Worm (Caenorhabditis elegans) whole organism, early embryonic: ENCODE measurements around the gene tpst-2.
A peak's percentile ranks its signal among the peaks of the same experiment; 100 is the strongest.

Experiments used
- B0310.2 ChIP-seq: sonication (generic microtip); optimal IDR thresholded peaks from 2 replicates; lab custom pipeline; 2016; ENCODE audit warnings: mild to moderate bottlenecking, missing genetic modification characterization, missing compliant biosample characterization
- F13C5.2 ChIP-seq: sonication (generic microtip); optimal IDR thresholded peaks from 2 replicates; lab custom pipeline; 2017; ENCODE audit warnings: mild to moderate bottlenecking, missing genetic modification characterization, inconsistent platforms, missing compliant biosample characterization
- aly-1 ChIP-seq: sonication (generic microtip); optimal IDR thresholded peaks from 2 replicates; lab custom pipeline; 2016; ENCODE audit warnings: missing genetic modification characterization, missing compliant biosample characterization
- ama-1 ChIP-seq: fragments of 150-350 bp; optimal IDR thresholded peaks from 2 replicates; lab custom pipeline; 2014
- ceh-13 ChIP-seq: fragments of 200-800 bp; sonication (Bioruptor generic); optimal IDR thresholded peaks from 2 replicates; lab custom pipeline; 2018; ENCODE audit warnings: mild to moderate bottlenecking, missing genetic modification characterization, missing compliant biosample characterization
- ceh-36 ChIP-seq: sonication (generic microtip); optimal IDR thresholded peaks from 2 replicates; lab custom pipeline; 2016; ENCODE audit warnings: missing genetic modification characterization, inconsistent platforms, missing compliant biosample characterization
- ets-7 ChIP-seq: sonication (generic microtip); optimal IDR thresholded peaks from 2 replicates; lab custom pipeline; 2016; ENCODE audit warnings: missing genotype, missing genetic modification characterization, missing compliant biosample characterization
- flt-1 ChIP-seq: fragments of 200-800 bp; sonication (Bioruptor generic); IDR thresholded peaks from 2 replicates; pipeline ENCODE4 v1.3.6; 2022; ENCODE audit warnings: missing genetic modification characterization, missing compliant biosample characterization
- hmbx-1 ChIP-seq: sonication (generic microtip); optimal IDR thresholded peaks from 2 replicates; lab custom pipeline; 2016; ENCODE audit warnings: mild to moderate bottlenecking, missing genetic modification characterization, missing compliant biosample characterization
- hmg-4 ChIP-seq: fragments of 200-800 bp; sonication (Bioruptor generic); optimal IDR thresholded peaks from 2 replicates; lab custom pipeline; 2018; ENCODE audit warnings: mild to moderate bottlenecking, missing genetic modification characterization, missing compliant biosample characterization
- hnd-1 ChIP-seq: sonication (generic microtip); optimal IDR thresholded peaks from 2 replicates; lab custom pipeline; 2016; ENCODE audit warnings: missing genetic modification characterization, missing compliant biosample characterization
- pes-1 ChIP-seq: fragments of 200-800 bp; sonication (Bioruptor generic); IDR thresholded peaks from 2 replicates; pipeline ENCODE4 v1.3.6; 2022; ENCODE audit warnings: missing genetic modification reagents, missing genetic modification characterization, missing compliant biosample characterization
- scrt-1 ChIP-seq: fragments of 200-800 bp; sonication (Bioruptor generic); IDR thresholded peaks from 2 replicates; pipeline ENCODE4 v1.3.6; 2022; ENCODE audit warnings: missing genetic modification characterization, missing compliant biosample characterization
- sea-1 ChIP-seq: fragments of 200-800 bp; sonication (Bioruptor generic); conservative IDR thresholded peaks from 2 replicates; pipeline ENCODE4 v1.3.6; 2022; ENCODE audit warnings: missing genetic modification characterization, missing compliant biosample characterization
- tbx-11 ChIP-seq: fragments of 200-800 bp; sonication (Bioruptor generic); IDR thresholded peaks from 2 replicates; pipeline ENCODE4 v1.3.6; 2022; ENCODE audit warnings: missing genetic modification characterization, missing compliant biosample characterization
- tbx-37 ChIP-seq: fragments of 200-800 bp; sonication (Bioruptor generic); conservative IDR thresholded peaks from 2 replicates; pipeline ENCODE4 v1.3.6; 2022; ENCODE audit warnings: missing genetic modification reagents, missing genetic modification characterization, missing compliant biosample characterization
- tra-4 ChIP-seq: sonication (generic microtip); optimal IDR thresholded peaks from 2 replicates; lab custom pipeline; 2017; ENCODE audit warnings: missing genetic modification characterization, missing compliant biosample characterization

The tpst-2 gene

ce11 chrIII:768528-768927 is 2.5 kb upstream of the tpst-2 start:
- no peak for TF ChIP-seq aly-1 (tag; lab: Kevin White, UChicago)
- TF ChIP-seq pes-1, result no peak
- no peak for TF ChIP-seq ets-7 (tag; lab: Kevin White, UChicago)
- no peak for TF ChIP-seq ceh-13 (GFP tag; lab: Kevin White, UChicago)
- TF ChIP-seq F13C5.2 (tag; lab: Kevin White, UChicago), result no peak

ce11 chrIII:772675-773074 is 1.6 kb downstream of the tpst-2 start:
- TF ChIP-seq ceh-36 (tag; lab: Kevin White, UChicago) (no peak), B0310.2 (tag; lab: Kevin White, UChicago) (no peak), hmbx-1 (tag; lab: Kevin White, UChicago) (no peak), ets-7 (tag; lab: Kevin White, UChicago) (no peak)

ce11 chrIII:773114-773513 is 2.1 kb downstream of the tpst-2 start, which contains the start of gene cyn-6:
cyn-6 (plus strand) TSS chrIII:773414.
- TF ChIP-seq hmg-4 (GFP tag; lab: Kevin White, UChicago), result no peak
- no peak for TF ChIP-seq pes-1

DNA sequence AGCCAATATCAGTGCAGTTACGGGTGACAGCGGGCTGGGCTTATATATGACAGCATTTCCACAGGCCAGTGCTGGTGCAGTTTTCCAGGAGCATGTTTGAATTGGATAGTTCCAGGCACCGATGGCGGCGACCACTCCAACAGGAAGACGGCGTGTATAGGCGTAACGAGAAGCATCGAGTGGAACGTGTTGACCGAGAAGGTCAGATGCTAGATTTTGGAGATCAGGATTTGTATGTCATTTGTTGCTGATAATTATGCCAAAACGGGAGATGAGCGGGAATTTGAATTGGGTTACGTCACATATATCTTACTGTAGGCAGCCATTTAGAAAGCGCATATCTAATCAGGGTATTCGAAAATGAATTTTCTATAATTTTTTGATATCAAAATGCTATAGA is 4.4 kb downstream of the tpst-2 start:
- no peak for TF ChIP-seq pes-1
- no peak for TF ChIP-seq sea-1
- TF ChIP-seq tbx-37 (GFP tag; lab: Robert Waterston, UW), result no peak
- no peak for TF ChIP-seq ceh-13 (GFP tag; lab: Kevin White, UChicago)
- TF ChIP-seq ets-7 (tag; lab: Kevin White, UChicago), result no peak
- TF ChIP-seq aly-1 (tag; lab: Kevin White, UChicago), result no peak
- TF ChIP-seq F13C5.2 (tag; lab: Kevin White, UChicago), result no peak

DNA sequence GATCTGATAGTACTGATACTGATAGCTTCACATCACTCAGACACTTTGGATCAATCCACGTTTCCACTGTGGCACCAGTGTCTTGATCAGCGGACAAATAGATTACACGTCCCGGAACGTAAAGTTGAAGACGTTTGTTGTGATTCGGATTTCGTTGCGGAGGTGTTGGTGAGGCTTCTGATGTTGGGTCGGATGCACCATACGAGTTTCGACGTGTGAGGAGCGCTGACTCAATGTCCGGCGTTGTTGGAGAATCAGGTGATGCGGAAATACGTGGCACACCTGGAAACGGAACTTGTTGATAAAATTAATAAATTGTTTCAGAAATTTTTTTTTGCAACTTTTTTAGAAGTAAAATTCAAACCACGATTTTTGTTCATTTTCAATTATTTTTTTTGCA is 7.7 kb downstream of the tpst-2 start, which contains the start of gene alh-11:
Gene alh-11, minus strand, starts transcription at position 101 of the 400 bp plus-strand sequence.
- no peak for TF ChIP-seq aly-1 (tag; lab: Kevin White, UChicago)
- no peak for TF ChIP-seq hnd-1 (tag; lab: Kevin White, UChicago)
- TF ChIP-seq pes-1, result no peak
- no peak for TF ChIP-seq tbx-37 (GFP tag; lab: Robert Waterston, UW)
- no peak for TF ChIP-seq ceh-13 (GFP tag; lab: Kevin White, UChicago)
- no peak for TF ChIP-seq scrt-1
- no peak for TF ChIP-seq hmg-4 (GFP tag; lab: Kevin White, UChicago)
- no peak for TF ChIP-seq hmbx-1 (tag; lab: Kevin White, UChicago)

DNA sequence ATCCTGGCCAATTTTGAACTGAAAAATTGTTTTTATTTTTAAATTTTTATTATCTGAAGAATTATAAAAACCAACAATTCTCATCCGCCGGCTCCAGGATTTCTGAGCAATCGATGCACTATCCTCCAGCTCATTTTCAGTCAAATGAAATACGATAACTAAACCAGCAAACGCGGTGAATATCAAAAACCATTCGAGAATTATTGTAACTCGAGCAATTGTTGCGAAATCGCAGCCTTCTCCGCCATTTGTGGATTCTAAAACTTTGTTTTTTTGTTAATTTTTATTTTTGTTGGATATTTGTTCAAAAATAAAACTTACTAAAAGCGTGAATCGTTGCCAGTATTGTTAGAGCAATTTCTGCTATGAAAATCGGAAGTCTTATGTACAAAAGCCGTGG is 11.4 kb downstream of the tpst-2 start:
- TF ChIP-seq B0310.2 (tag; lab: Kevin White, UChicago), result no peak
- TF ChIP-seq sea-1, result no peak
- no peak for TF ChIP-seq aly-1 (tag; lab: Kevin White, UChicago)
- no peak for TF ChIP-seq hnd-1 (tag; lab: Kevin White, UChicago)
- no peak for TF ChIP-seq hmbx-1 (tag; lab: Kevin White, UChicago)
- no peak for TF ChIP-seq scrt-1
- no peak for TF ChIP-seq pes-1
- TF ChIP-seq flt-1 (GFP tag; lab: Robert Waterston, UW), result no peak
- TF ChIP-seq F13C5.2 (tag; lab: Kevin White, UChicago), result no peak
- no peak for TF ChIP-seq tbx-37 (GFP tag; lab: Robert Waterston, UW)
- TF ChIP-seq tra-4 (tag; lab: Kevin White, UChicago), result no peak
- no peak for TF ChIP-seq ceh-13 (GFP tag; lab: Kevin White, UChicago)
- no peak for TF ChIP-seq ama-1 (lab: Kevin White, UChicago)
- TF ChIP-seq ets-7 (tag; lab: Kevin White, UChicago), result no peak
- TF ChIP-seq tbx-11, result no peak
- no peak for TF ChIP-seq ceh-36 (tag; lab: Kevin White, UChicago)
- TF ChIP-seq hmg-4 (GFP tag; lab: Kevin White, UChicago), result no peak

- TF ChIP-seq tbx-37 (GFP tag; lab: Robert Waterston, UW) (peak; percentile 48; the same call in 1 of the 2 replicates), pes-1 (peak; percentile 64; the same call in 1 of the 2 replicates), B0310.2 (tag; lab: Kevin White, UChicago) (no peak), ceh-36 (tag; lab: Kevin White, UChicago) (no peak), ceh-13 (GFP tag; lab: Kevin White, UChicago) (no peak), aly-1 (tag; lab: Kevin White, UChicago) (no peak), F13C5.2 (tag; lab: Kevin White, UChicago) (peak; percentile 33)
Measured at ce11 chrIII:783254-783753, 12.2 kb downstream of the tpst-2 start, which contains the start of the genes dagl-2 and ppm-1.G. dagl-2 (minus strand) TSS chrIII:783305. ppm-1.G (plus strand) TSS chrIII:783703.

DNA sequence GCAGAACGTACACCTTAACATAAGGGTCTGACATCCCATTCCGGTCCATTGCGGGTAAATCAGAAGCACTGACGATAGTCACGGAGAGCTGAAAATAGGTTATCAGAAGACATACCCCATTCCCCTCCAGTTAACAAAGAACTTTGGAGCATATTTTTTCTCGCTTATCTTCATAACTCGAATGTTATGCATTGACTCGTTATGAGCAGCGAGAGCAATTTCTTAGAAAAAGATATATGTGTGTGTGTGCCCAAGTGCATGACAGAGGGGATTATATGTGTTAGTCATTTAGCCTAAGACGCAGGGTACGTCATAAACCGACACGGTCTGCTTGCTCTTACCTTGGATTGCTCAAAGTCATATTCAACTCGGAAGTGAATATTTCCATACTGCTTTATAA is 18.5 kb downstream of the tpst-2 start:
- TF ChIP-seq tbx-11 (no peak), B0310.2 (tag; lab: Kevin White, UChicago) (no peak), hmg-4 (GFP tag; lab: Kevin White, UChicago) (no peak), ceh-13 (GFP tag; lab: Kevin White, UChicago) (no peak), aly-1 (tag; lab: Kevin White, UChicago) (no peak), tbx-37 (GFP tag; lab: Robert Waterston, UW) (no peak), F13C5.2 (tag; lab: Kevin White, UChicago) (no peak), tra-4 (tag; lab: Kevin White, UChicago) (no peak), pes-1 (no peak), hmbx-1 (tag; lab: Kevin White, UChicago) (no peak), scrt-1 (no peak), hnd-1 (tag; lab: Kevin White, UChicago) (no peak), sea-1 (no peak), ets-7 (tag; lab: Kevin White, UChicago) (no peak), ceh-36 (tag; lab: Kevin White, UChicago) (no peak)
